Worm (Caenorhabditis elegans) whole organism, early embryonic: ENCODE measurements around the gene Y22D7AR.6.

ENCODE experiments used
- aly-1 ChIP-seq: sonication (generic microtip); optimal IDR thresholded peaks from 2 replicates; lab custom pipeline; 2016; ENCODE audit warnings: missing genetic modification characterization, missing compliant biosample characterization
- ama-1 ChIP-seq: fragments of 150-350 bp; optimal IDR thresholded peaks from 2 replicates; lab custom pipeline; 2014
- ceh-13 ChIP-seq: fragments of 200-800 bp; sonication (Bioruptor generic); optimal IDR thresholded peaks from 2 replicates; lab custom pipeline; 2018; ENCODE audit warnings: mild to moderate bottlenecking, missing genetic modification characterization, missing compliant biosample characterization
- hnd-1 ChIP-seq: sonication (generic microtip); optimal IDR thresholded peaks from 2 replicates; lab custom pipeline; 2016; ENCODE audit warnings: missing genetic modification characterization, missing compliant biosample characterization
- scrt-1 ChIP-seq: fragments of 200-800 bp; sonication (Bioruptor generic); IDR thresholded peaks from 2 replicates; pipeline ENCODE4 v1.3.6; 2022; ENCODE audit warnings: missing genetic modification characterization, missing compliant biosample characterization
- sea-1 ChIP-seq: fragments of 200-800 bp; sonication (Bioruptor generic); conservative IDR thresholded peaks from 2 replicates; pipeline ENCODE4 v1.3.6; 2022; ENCODE audit warnings: missing genetic modification characterization, missing compliant biosample characterization
- tbx-37 ChIP-seq: fragments of 200-800 bp; sonication (Bioruptor generic); conservative IDR thresholded peaks from 2 replicates; pipeline ENCODE4 v1.3.6; 2022; ENCODE audit warnings: missing genetic modification reagents, missing genetic modification characterization, missing compliant biosample characterization

DNA sequence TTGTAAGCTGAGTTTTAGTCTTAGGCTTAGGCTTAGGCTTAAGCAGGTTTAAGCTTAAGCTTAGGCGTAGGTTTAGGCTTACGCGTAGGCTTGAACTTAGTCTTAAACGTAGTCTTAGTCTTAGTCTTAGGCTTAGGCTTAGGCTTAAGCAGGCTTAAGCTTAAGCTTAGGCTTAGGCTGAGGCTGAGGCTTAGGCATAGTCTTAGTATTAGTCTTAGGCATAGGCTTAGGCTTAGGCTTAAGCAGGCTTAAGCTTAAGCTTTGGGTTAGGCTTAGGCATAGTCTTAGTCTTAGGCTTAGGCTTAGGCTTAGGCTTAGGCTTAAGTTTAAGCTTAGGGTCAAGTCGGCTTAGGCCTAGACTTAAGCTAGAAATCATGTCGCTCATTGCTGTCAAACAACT, 42.3 kb upstream of the Y22D7AR.6 start:
- TF ChIP-seq sea-1, result no peak
- no peak for TF ChIP-seq ama-1 (lab: Kevin White, UChicago)
- no peak for TF ChIP-seq hnd-1 (tag; lab: Kevin White, UChicago)
- TF ChIP-seq tbx-37, result no peak
- no peak for TF ChIP-seq ceh-13 (GFP tag; lab: Kevin White, UChicago)
- TF ChIP-seq aly-1 (tag; lab: Kevin White, UChicago), result no peak
- TF ChIP-seq scrt-1 (GFP tag; lab: Robert Waterston, UW), result no peak
